Worm (Caenorhabditis elegans) whole organism, late embryonic: ENCODE measurements around the gene Y116A8C.33.

ENCODE experiments used
- C08G9.2 ChIP-seq: sonication (generic microtip); optimal IDR thresholded peaks from 2 replicates; lab custom pipeline; 2016; ENCODE audit warnings: mild to moderate bottlenecking, missing genetic modification characterization, moderate library complexity, missing compliant biosample characterization
- T23F11.4 ChIP-seq: fragments of 200-800 bp; sonication (Bioruptor generic); optimal IDR thresholded peaks from 2 replicates; lab custom pipeline; 2018; ENCODE audit warnings: mild to moderate bottlenecking, missing genetic modification characterization, missing compliant biosample characterization
- ahr-1 ChIP-seq: sonication (generic microtip); optimal IDR thresholded peaks from 2 replicates; lab custom pipeline; 2016; ENCODE audit warnings: missing genetic modification characterization, missing compliant biosample characterization
- ceh-14 ChIP-seq: sonication (generic microtip); optimal IDR thresholded peaks from 2 replicates; lab custom pipeline; 2016; ENCODE audit warnings: missing genotype, missing genetic modification characterization, missing compliant biosample characterization
- ceh-18 ChIP-seq: sonication (generic microtip); optimal IDR thresholded peaks from 2 replicates; lab custom pipeline; 2016; ENCODE audit warnings: missing genetic modification characterization, missing compliant biosample characterization
- ceh-19 ChIP-seq: fragments of 200-800 bp; sonication (Bioruptor generic); optimal IDR thresholded peaks from 2 replicates; lab custom pipeline; 2018; ENCODE audit warnings: mild to moderate bottlenecking, missing genetic modification characterization, missing compliant biosample characterization
- ceh-2 ChIP-seq: sonication (generic microtip); optimal IDR thresholded peaks from 2 replicates; lab custom pipeline; 2016; ENCODE audit warnings: missing genotype, missing genetic modification characterization, missing compliant biosample characterization
- ceh-31 ChIP-seq: sonication (generic microtip); optimal IDR thresholded peaks from 2 replicates; lab custom pipeline; 2016; ENCODE audit warnings: missing genetic modification characterization, missing compliant biosample characterization
- ceh-34 ChIP-seq: sonication (generic microtip); optimal IDR thresholded peaks from 2 replicates; lab custom pipeline; 2016; ENCODE audit warnings: mild to moderate bottlenecking, missing genetic modification characterization, missing compliant biosample characterization
- ceh-6 ChIP-seq: fragments of 200-800 bp; sonication (Bioruptor generic); optimal IDR thresholded peaks from 2 replicates; lab custom pipeline; 2018; ENCODE audit warnings: mild to moderate bottlenecking, missing genetic modification characterization, missing compliant biosample characterization
- dve-1 ChIP-seq: sonication (generic microtip); optimal IDR thresholded peaks from 2 replicates; lab custom pipeline; 2017; ENCODE audit warnings: antibody characterized with exemption, mild to moderate bottlenecking, missing genetic modification characterization, missing compliant biosample characterization
- elt-2 ChIP-seq: sonication (generic microtip); optimal IDR thresholded peaks from 2 replicates; lab custom pipeline; 2016; ENCODE audit warnings: missing genetic modification reagents, missing genetic modification characterization, missing compliant biosample characterization
- ets-4 ChIP-seq: sonication (generic microtip); optimal IDR thresholded peaks from 2 replicates; lab custom pipeline; 2016; ENCODE audit warnings: missing genetic modification characterization, missing compliant biosample characterization
- fax-1 ChIP-seq: sonication (generic microtip); optimal IDR thresholded peaks from 2 replicates; lab custom pipeline; 2016; ENCODE audit warnings: missing genotype, missing genetic modification characterization, missing compliant biosample characterization
- fkh-6 ChIP-seq: sonication (generic microtip); optimal IDR thresholded peaks from 2 replicates; lab custom pipeline; 2016; ENCODE audit warnings: missing genetic modification characterization, missing compliant biosample characterization
- gmeb-2 ChIP-seq: sonication (generic microtip); optimal IDR thresholded peaks from 2 replicates; lab custom pipeline; 2016; ENCODE audit warnings: missing genetic modification characterization, inconsistent platforms, missing compliant biosample characterization
- hlh-15 ChIP-seq: sonication (generic microtip); optimal IDR thresholded peaks from 2 replicates; lab custom pipeline; 2016; ENCODE audit warnings: missing genetic modification characterization, missing compliant biosample characterization
- hlh-30 ChIP-seq: sonication (generic microtip); optimal IDR thresholded peaks from 2 replicates; lab custom pipeline; 2017; ENCODE audit warnings: antibody characterized with exemption, missing genetic modification characterization, missing compliant biosample characterization; ENCODE audit not compliant: insufficient read depth
- hlh-6 ChIP-seq: sonication (generic microtip); optimal IDR thresholded peaks from 2 replicates; lab custom pipeline; 2016; ENCODE audit warnings: missing genotype, missing genetic modification characterization, missing compliant biosample characterization
- lim-6 ChIP-seq: sonication (generic microtip); optimal IDR thresholded peaks from 2 replicates; lab custom pipeline; 2016; ENCODE audit warnings: missing genetic modification characterization, missing compliant biosample characterization
- lin-11 ChIP-seq: fragments of 200-800 bp; sonication (Bioruptor generic); optimal IDR thresholded peaks from 2 replicates; lab custom pipeline; 2018; ENCODE audit warnings: mild to moderate bottlenecking, missing genetic modification characterization, missing compliant biosample characterization
- mec-3 ChIP-seq: sonication (generic microtip); optimal IDR thresholded peaks from 2 replicates; lab custom pipeline; 2016; ENCODE audit warnings: borderline replicate concordance, missing genetic modification characterization, missing compliant biosample characterization
- nhr-11 ChIP-seq: fragments of 150-350 bp; optimal IDR thresholded peaks from 2 replicates; lab custom pipeline; 2014; ENCODE audit warnings: missing biosample characterization, missing genetic modification characterization
- npax-4 ChIP-seq: sonication (generic microtip); optimal IDR thresholded peaks from 2 replicates; lab custom pipeline; 2016; ENCODE audit warnings: missing genetic modification characterization, missing compliant biosample characterization
- pag-3 ChIP-seq: sonication (generic microtip); optimal IDR thresholded peaks from 2 replicates; lab custom pipeline; 2016; ENCODE audit warnings: missing compliant biosample characterization, missing genetic modification characterization, borderline replicate concordance
- pha-4 ChIP-seq: fragments of 150-350 bp; optimal IDR thresholded peaks from 2 replicates; lab custom pipeline; 2018; ENCODE audit warnings: missing biosample characterization, missing genetic modification reagents, missing genetic modification characterization
- pqm-1 ChIP-seq: sonication (generic microtip); optimal IDR thresholded peaks from 2 replicates; lab custom pipeline; 2016; ENCODE audit warnings: missing genetic modification characterization, missing compliant biosample characterization
- ref-2 ChIP-seq: sonication (generic microtip); optimal IDR thresholded peaks from 2 replicates; lab custom pipeline; 2016; ENCODE audit warnings: missing genetic modification characterization, missing compliant biosample characterization
- rnt-1 ChIP-seq: sonication (generic microtip); optimal IDR thresholded peaks from 2 replicates; lab custom pipeline; 2016; ENCODE audit warnings: missing genetic modification characterization, missing compliant biosample characterization
- sdc-2 ChIP-seq: sonication (generic microtip); optimal IDR thresholded peaks from 2 replicates; lab custom pipeline; 2016; ENCODE audit warnings: missing genotype, missing genetic modification characterization, missing compliant biosample characterization
- sox-2 ChIP-seq: fragments of 200-800 bp; sonication (Bioruptor generic); IDR thresholded peaks from 2 replicates; pipeline ENCODE4 v1.3.6; 2022; ENCODE audit warnings: missing genetic modification reagents, missing genetic modification characterization, missing compliant biosample characterization
- sox-4 ChIP-seq: sonication (generic microtip); optimal IDR thresholded peaks from 2 replicates; lab custom pipeline; 2017; ENCODE audit warnings: mild to moderate bottlenecking, missing genetic modification characterization, inconsistent platforms, missing compliant biosample characterization
- syd-9 ChIP-seq: sonication (generic microtip); optimal IDR thresholded peaks from 2 replicates; lab custom pipeline; 2016; ENCODE audit warnings: mild to moderate bottlenecking, missing genetic modification characterization, moderate library complexity, missing compliant biosample characterization
- tbx-2 ChIP-seq: sonication (generic microtip); optimal IDR thresholded peaks from 2 replicates; lab custom pipeline; 2016; ENCODE audit warnings: missing genetic modification characterization, missing compliant biosample characterization
- tbx-7 ChIP-seq: sonication (generic microtip); optimal IDR thresholded peaks from 2 replicates; lab custom pipeline; 2016; ENCODE audit warnings: missing genotype, missing genetic modification characterization, missing compliant biosample characterization
- ttx-3 ChIP-seq: sonication (generic microtip); optimal IDR thresholded peaks from 2 replicates; lab custom pipeline; 2016; ENCODE audit warnings: missing genetic modification reagents, missing genetic modification characterization, missing compliant biosample characterization
- unc-42 ChIP-seq: sonication (generic microtip); optimal IDR thresholded peaks from 2 replicates; lab custom pipeline; 2016; ENCODE audit warnings: missing genotype, missing genetic modification characterization, missing compliant biosample characterization
- unc-55 ChIP-seq: sonication (generic microtip); optimal IDR thresholded peaks from 2 replicates; lab custom pipeline; 2017; ENCODE audit warnings: missing biosample characterization, missing genetic modification reagents, missing genetic modification characterization
- zip-5 ChIP-seq: sonication (generic microtip); optimal IDR thresholded peaks from 2 replicates; lab custom pipeline; 2016; ENCODE audit warnings: missing genetic modification characterization, missing compliant biosample characterization

Gene Y116A8C.33

DNA sequence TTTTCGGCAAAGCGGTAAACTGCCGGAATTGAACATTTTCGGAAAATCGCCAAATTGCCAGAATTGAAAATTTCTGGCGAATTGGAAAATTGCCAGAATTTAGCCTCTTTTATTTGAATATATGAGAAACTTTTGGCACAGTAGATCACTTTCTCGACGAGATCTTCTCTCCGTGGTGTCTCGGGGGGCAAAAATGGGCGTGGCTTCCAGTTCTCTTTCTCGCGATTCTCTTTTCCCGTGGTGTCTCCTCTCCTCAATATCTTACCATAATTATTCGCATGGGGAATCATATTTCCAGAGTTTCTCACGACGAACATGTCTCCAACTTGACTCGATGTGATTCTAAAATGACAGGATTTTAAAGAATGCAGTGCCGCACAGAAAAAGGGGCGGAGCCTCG lies 12.8 kb upstream of the Y116A8C.33 start:
- TF ChIP-seq lim-6 (peak; percentile 7), zip-5 (tag; lab: Kevin White, UChicago) (peak; percentile 38), dve-1 (tag; lab: Kevin White, UChicago) (no peak), ets-4 (tag; lab: Kevin White, UChicago) (peak; percentile 10), ceh-2 (peak; percentile 72), fkh-6 (peak; percentile 9), hlh-6 (tag; lab: Kevin White, UChicago) (peak; percentile 43), ceh-31 (tag; lab: Kevin White, UChicago) (peak; percentile 75), sdc-2 (tag; lab: Kevin White, UChicago) (no peak), syd-9 (tag; lab: Kevin White, UChicago) (no peak), C08G9.2 (tag; lab: Kevin White, UChicago) (peak; percentile 65), tbx-2 (peak; percentile 88), ceh-19 (no peak), hlh-30 (tag; lab: Kevin White, UChicago) (no peak), sox-4 (tag; lab: Kevin White, UChicago) (no peak), pha-4 (tag; lab: Kevin White, UChicago) (no peak), ceh-18 (no peak), unc-55 (no peak), ahr-1 (tag; lab: Kevin White, UChicago) (peak; percentile 18), pag-3 (tag; lab: Kevin White, UChicago) (no peak), lin-11 (tag; lab: Kevin White, UChicago) (no peak), ref-2 (tag; lab: Kevin White, UChicago) (peak; percentile 84), ceh-6 (GFP tag; lab: Kevin White, UChicago) (no peak), rnt-1 (tag; lab: Kevin White, UChicago) (peak; percentile 26), gmeb-2 (tag; lab: Kevin White, UChicago) (no peak), ceh-14 (tag; lab: Kevin White, UChicago) (peak; percentile 19), T23F11.4 (GFP tag; lab: Kevin White, UChicago) (no peak), ceh-34 (tag; lab: Kevin White, UChicago) (peak; percentile 56), tbx-7 (tag; lab: Kevin White, UChicago) (peak; percentile 52), fax-1 (tag; lab: Kevin White, UChicago) (peak; percentile 61)
- TF ChIP-seq, all 69 proteins: peak for 16

- no peak for TF ChIP-seq pqm-1
- no peak for TF ChIP-seq sox-2 (GFP tag; lab: Robert Waterston, UW)
- TF ChIP-seq mec-3 (tag; lab: Kevin White, UChicago), result no peak
- no peak for TF ChIP-seq fkh-6
- no peak for TF ChIP-seq dve-1 (tag; lab: Kevin White, UChicago)
- no peak for TF ChIP-seq hlh-15 (tag; lab: Kevin White, UChicago)
- TF ChIP-seq lin-11 (tag; lab: Kevin White, UChicago), result no peak
- TF ChIP-seq elt-2 (tag; lab: Kevin White, UChicago), result no peak
- no peak for TF ChIP-seq unc-55
- no peak for TF ChIP-seq T23F11.4 (GFP tag; lab: Kevin White, UChicago)
- no peak for TF ChIP-seq unc-42 (tag; lab: Kevin White, UChicago)
- TF ChIP-seq npax-4 (tag; lab: Kevin White, UChicago), result no peak
- TF ChIP-seq zip-5 (tag; lab: Kevin White, UChicago), result no peak
- TF ChIP-seq ttx-3 (tag; lab: Kevin White, UChicago), result no peak
- TF ChIP-seq C08G9.2 (tag; lab: Kevin White, UChicago), result no peak
- no peak for TF ChIP-seq nhr-11 (tag; lab: Kevin White, UChicago)
- no peak for TF ChIP-seq sox-4 (tag; lab: Kevin White, UChicago)
Measured at ce11 chrIV:17100148-17100547, 11.8 kb upstream of the Y116A8C.33 start, which contains the start of gene bca-2. Gene bca-2 (minus strand): TSS chrIV:17100248.
